Worm (Caenorhabditis elegans) whole organism, L4 larva: ENCODE results near the gene let-716.

Experiments used
- F26F4.8 ChIP-seq: fragments of 200-800 bp; sonication (Bioruptor generic); conservative IDR thresholded peaks from 2 replicates; pipeline ENCODE4 v1.3.6; 2022; ENCODE audit warnings: missing genetic modification characterization, missing compliant biosample characterization
- F49E8.2 ChIP-seq: sonication (generic microtip); optimal IDR thresholded peaks from 2 replicates; lab custom pipeline; 2016; ENCODE audit warnings: missing compliant biosample characterization, mild to moderate bottlenecking, missing genetic modification characterization, borderline replicate concordance
- T20F7.1 ChIP-seq: fragments of 200-800 bp; sonication (Bioruptor generic); optimal IDR thresholded peaks from 2 replicates; lab custom pipeline; 2018; ENCODE audit warnings: mild to moderate bottlenecking, missing genetic modification characterization, missing compliant biosample characterization
- T26A8.4 ChIP-seq: fragments of 200-800 bp; sonication (Bioruptor generic); IDR thresholded peaks from 2 replicates; pipeline ENCODE4 v1.3.6; 2022; ENCODE audit warnings: missing genetic modification characterization, missing compliant biosample characterization
- Y105C5A.15 ChIP-seq: fragments of 200-800 bp; sonication (Bioruptor generic); IDR thresholded peaks from 2 replicates; pipeline ENCODE4 v1.3.6; 2022; ENCODE audit warnings: missing genetic modification characterization, missing compliant biosample characterization
- Y48G9A.11 ChIP-seq: fragments of 200-800 bp; sonication (Bioruptor generic); IDR thresholded peaks from 2 replicates; pipeline ENCODE4 v1.3.6; 2022; ENCODE audit warnings: missing genetic modification reagents, missing genetic modification characterization, missing compliant biosample characterization
- arid-1 ChIP-seq: fragments of 200-800 bp; sonication (Bioruptor generic); conservative IDR thresholded peaks from 2 replicates; pipeline ENCODE4 v1.3.6; 2022; ENCODE audit warnings: missing genetic modification reagents, missing genetic modification characterization, missing compliant biosample characterization
- ceh-20 ChIP-seq: fragments of 200-800 bp; sonication (Bioruptor generic); IDR thresholded peaks from 2 replicates; pipeline ENCODE4 v1.3.6; 2022; ENCODE audit warnings: missing genetic modification reagents, missing genetic modification characterization, missing compliant biosample characterization
- ceh-44 ChIP-seq: fragments of 200-800 bp; sonication (Bioruptor generic); IDR thresholded peaks from 2 replicates; pipeline ENCODE4 v1.3.6; 2022; ENCODE audit warnings: missing genetic modification reagents, missing genetic modification characterization, missing compliant biosample characterization
- ceh-82 ChIP-seq: sonication (generic microtip); optimal IDR thresholded peaks from 2 replicates; lab custom pipeline; 2017; ENCODE audit warnings: missing biosample characterization, missing genetic modification characterization
- ces-1 ChIP-seq: fragments of 150-350 bp; sonication (generic microtip); optimal IDR thresholded peaks from 4 replicates; lab custom pipeline; 2014; ENCODE audit warnings: missing biosample characterization, missing genetic modification reagents, missing genetic modification characterization
- daf-16 ChIP-seq, 3 experiments: sonication (generic microtip); optimal IDR thresholded peaks; 2 replicates each; lab custom pipeline; 2016 to 2017; ENCODE audit warnings: missing genetic modification characterization in 3 of 3, missing genetic modification reagents in 3 of 3, mild to moderate bottlenecking in 2 of 3, missing compliant biosample characterization in 2 of 3, missing biosample characterization in 1 of 3, moderate library complexity in 1 of 3
- dmd-6 ChIP-seq: fragments of 200-800 bp; sonication (Bioruptor generic); IDR thresholded peaks from 2 replicates; pipeline ENCODE4 v1.3.6; 2022; ENCODE audit warnings: missing genetic modification reagents, missing genetic modification characterization, missing compliant biosample characterization
- duxl-1 ChIP-seq: sonication (generic microtip); optimal IDR thresholded peaks from 2 replicates; lab custom pipeline; 2016; ENCODE audit warnings: mild to moderate bottlenecking, missing genetic modification characterization, moderate library complexity, missing compliant biosample characterization; ENCODE audit not compliant: poor library complexity
- dve-1 ChIP-seq: sonication (generic microtip); optimal IDR thresholded peaks from 2 replicates; lab custom pipeline; 2017; ENCODE audit warnings: antibody characterized with exemption, mild to moderate bottlenecking, missing genetic modification characterization, missing compliant biosample characterization; ENCODE audit not compliant: insufficient read depth
- egl-27 ChIP-seq: sonication (generic microtip); optimal IDR thresholded peaks from 3 replicates; lab custom pipeline; 2017; ENCODE audit warnings: missing biosample characterization, missing genetic modification reagents, missing genetic modification characterization
- gei-8 ChIP-seq: fragments of 200-800 bp; sonication (Bioruptor generic); optimal IDR thresholded peaks from 2 replicates; lab custom pipeline; 2018; ENCODE audit warnings: mild to moderate bottlenecking, missing genetic modification characterization, missing compliant biosample characterization
- hlh-30 ChIP-seq: sonication (generic microtip); optimal IDR thresholded peaks from 2 replicates; lab custom pipeline; 2017; ENCODE audit warnings: antibody characterized with exemption, mild to moderate bottlenecking, missing genetic modification characterization, missing compliant biosample characterization; ENCODE audit not compliant: insufficient read depth
- hmg-1.1 ChIP-seq: fragments of 200-800 bp; sonication (Bioruptor generic); IDR thresholded peaks from 2 replicates; pipeline ENCODE4 v1.3.6; 2022; ENCODE audit warnings: missing genetic modification reagents, missing genetic modification characterization, missing compliant biosample characterization
- lim-7 ChIP-seq: fragments of 200-800 bp; sonication (Bioruptor generic); IDR thresholded peaks from 2 replicates; pipeline ENCODE4 v1.3.6; 2022; ENCODE audit warnings: missing genetic modification characterization, missing compliant biosample characterization
- lin-29 ChIP-seq: fragments of 200-800 bp; sonication (Bioruptor generic); IDR thresholded peaks from 2 replicates; pipeline ENCODE4 v1.3.6; 2022; ENCODE audit warnings: missing genetic modification reagents, missing genetic modification characterization, missing compliant biosample characterization
- lin-39 ChIP-seq: fragments of 150-350 bp; optimal IDR thresholded peaks from 2 replicates; lab custom pipeline; 2014; ENCODE audit warnings: missing biosample characterization, missing genetic modification reagents, missing genetic modification characterization
- lir-3 ChIP-seq: sonication (generic microtip); optimal IDR thresholded peaks from 2 replicates; lab custom pipeline; 2016; ENCODE audit warnings: mild to moderate bottlenecking, missing genetic modification characterization, missing compliant biosample characterization
- lsy-2 ChIP-seq, 2 experiments: fragments of 150-350 bp in 1 of 2; sonication (generic microtip) in 1 of 2; optimal IDR thresholded peaks; 2 replicates each; lab custom pipeline; 2014 to 2017; ENCODE audit warnings: missing biosample characterization in 2 of 2, missing genetic modification characterization in 2 of 2
- madf-5 ChIP-seq, 2 experiments: fragments of 200-800 bp; sonication (Bioruptor generic); IDR thresholded peaks; 2 replicates each; pipeline ENCODE4 v1.3.6; 2022; ENCODE audit warnings: missing compliant biosample characterization in 2 of 2, missing genetic modification characterization in 2 of 2
- mdl-1 ChIP-seq, 2 experiments: fragments of 150-350 bp in 1 of 2; sonication (generic microtip) in 1 of 2; optimal IDR thresholded peaks; 2 replicates each; lab custom pipeline; 2014 to 2017; ENCODE audit warnings: missing biosample characterization in 2 of 2, missing genetic modification characterization in 2 of 2
- mdt-29 ChIP-seq: fragments of 200-800 bp; sonication (Bioruptor generic); IDR thresholded peaks from 2 replicates; pipeline ENCODE4 v1.3.6; 2022; ENCODE audit warnings: missing genetic modification reagents, missing genetic modification characterization, missing compliant biosample characterization
- mes-2 ChIP-seq: sonication (generic microtip); optimal IDR thresholded peaks from 2 replicates; lab custom pipeline; 2016; ENCODE audit warnings: missing genotype, mild to moderate bottlenecking, missing genetic modification characterization, missing compliant biosample characterization; ENCODE audit not compliant: poor library complexity, severe bottlenecking
- mxl-2 ChIP-seq: fragments of 200-800 bp; sonication (Bioruptor generic); conservative IDR thresholded peaks from 2 replicates; pipeline ENCODE4 v1.3.6; 2022; ENCODE audit warnings: missing genetic modification reagents, missing genetic modification characterization, missing compliant biosample characterization
- nhr-10 ChIP-seq: fragments of 150-350 bp; optimal IDR thresholded peaks from 2 replicates; lab custom pipeline; 2014; ENCODE audit warnings: missing biosample characterization, missing genetic modification characterization
- nhr-102 ChIP-seq: sonication (generic microtip); optimal IDR thresholded peaks from 2 replicates; lab custom pipeline; 2016; ENCODE audit warnings: mild to moderate bottlenecking, missing genetic modification characterization, moderate library complexity, missing compliant biosample characterization
- nhr-11 ChIP-seq: fragments of 150-350 bp; optimal IDR thresholded peaks from 2 replicates; lab custom pipeline; 2014; ENCODE audit warnings: missing biosample characterization, missing genetic modification characterization
- nhr-111 ChIP-seq: fragments of 200-800 bp; sonication (Bioruptor generic); optimal IDR thresholded peaks from 2 replicates; lab custom pipeline; 2018; ENCODE audit warnings: mild to moderate bottlenecking, missing genetic modification characterization, missing compliant biosample characterization
- nhr-25 ChIP-seq: sonication (generic microtip); optimal IDR thresholded peaks from 2 replicates; lab custom pipeline; 2017; ENCODE audit warnings: missing genetic modification characterization, mild to moderate bottlenecking, missing compliant biosample characterization, antibody characterized with exemption, moderate library complexity, borderline replicate concordance; ENCODE audit not compliant: insufficient read depth
- nhr-28 ChIP-seq: fragments of 150-350 bp; optimal IDR thresholded peaks from 2 replicates; lab custom pipeline; 2014; ENCODE audit warnings: missing biosample characterization, missing genetic modification characterization
- nhr-42 ChIP-seq: fragments of 200-800 bp; sonication (Bioruptor generic); IDR thresholded peaks from 2 replicates; pipeline ENCODE4 v1.3.6; 2022; ENCODE audit warnings: missing genetic modification characterization, missing compliant biosample characterization
- nhr-76 ChIP-seq: fragments of 150-350 bp; optimal IDR thresholded peaks from 2 replicates; lab custom pipeline; 2014; ENCODE audit warnings: missing biosample characterization, missing genetic modification characterization
- nhr-77 ChIP-seq: fragments of 150-350 bp; optimal IDR thresholded peaks from 2 replicates; lab custom pipeline; 2014; ENCODE audit warnings: missing biosample characterization, missing genetic modification characterization
- php-3 ChIP-seq: fragments of 200-800 bp; sonication (Bioruptor generic); IDR thresholded peaks from 2 replicates; pipeline ENCODE4 v1.3.6; 2022; ENCODE audit warnings: missing genetic modification reagents, missing genetic modification characterization, missing compliant biosample characterization
- pqm-1 ChIP-seq: sonication (generic microtip); optimal IDR thresholded peaks from 2 replicates; lab custom pipeline; 2017; ENCODE audit warnings: missing biosample characterization, missing genetic modification characterization
- sdz-12 ChIP-seq: fragments of 200-800 bp; sonication (Bioruptor generic); optimal IDR thresholded peaks from 2 replicates; lab custom pipeline; 2018; ENCODE audit warnings: mild to moderate bottlenecking, missing genetic modification characterization, missing compliant biosample characterization
- set-16 ChIP-seq: fragments of 200-800 bp; sonication (Bioruptor generic); IDR thresholded peaks from 2 replicates; pipeline ENCODE4 v1.3.6; 2022; ENCODE audit warnings: missing genetic modification reagents, missing genetic modification characterization, missing compliant biosample characterization
- snpc-1.2 ChIP-seq: fragments of 200-800 bp; sonication (Bioruptor generic); IDR thresholded peaks from 2 replicates; pipeline ENCODE4 v1.3.6; 2022; ENCODE audit warnings: missing genetic modification reagents, missing genetic modification characterization, missing compliant biosample characterization
- tra-1 ChIP-seq: fragments of 200-800 bp; sonication (Bioruptor generic); IDR thresholded peaks from 2 replicates; pipeline ENCODE4 v1.3.6; 2022; ENCODE audit warnings: missing genetic modification reagents, missing genetic modification characterization, missing compliant biosample characterization
- zag-1 ChIP-seq: fragments of 150-350 bp; optimal IDR thresholded peaks from 2 replicates; lab custom pipeline; 2014; ENCODE audit warnings: missing biosample characterization, missing genetic modification characterization
- zfp-2 ChIP-seq: sonication (generic microtip); optimal IDR thresholded peaks from 2 replicates; lab custom pipeline; 2016; ENCODE audit warnings: mild to moderate bottlenecking, missing genetic modification characterization, missing compliant biosample characterization
- zfp-3 ChIP-seq: fragments of 200-800 bp; sonication (Bioruptor generic); conservative IDR thresholded peaks from 2 replicates; pipeline ENCODE4 v1.3.6; 2022; ENCODE audit warnings: missing genetic modification reagents, missing genetic modification characterization, missing compliant biosample characterization
- zip-11 ChIP-seq: fragments of 200-800 bp; sonication (Bioruptor generic); IDR thresholded peaks from 2 replicates; pipeline ENCODE4 v1.3.6; 2022; ENCODE audit warnings: missing genetic modification characterization, missing compliant biosample characterization
- zip-2 ChIP-seq: fragments of 150-350 bp; optimal IDR thresholded peaks from 2 replicates; lab custom pipeline; 2014; ENCODE audit warnings: missing biosample characterization, missing genetic modification characterization
- ztf-7 ChIP-seq: fragments of 150-350 bp; optimal IDR thresholded peaks from 2 replicates; lab custom pipeline; 2014; ENCODE audit warnings: missing biosample characterization, missing genetic modification characterization

Gene let-716

DNA sequence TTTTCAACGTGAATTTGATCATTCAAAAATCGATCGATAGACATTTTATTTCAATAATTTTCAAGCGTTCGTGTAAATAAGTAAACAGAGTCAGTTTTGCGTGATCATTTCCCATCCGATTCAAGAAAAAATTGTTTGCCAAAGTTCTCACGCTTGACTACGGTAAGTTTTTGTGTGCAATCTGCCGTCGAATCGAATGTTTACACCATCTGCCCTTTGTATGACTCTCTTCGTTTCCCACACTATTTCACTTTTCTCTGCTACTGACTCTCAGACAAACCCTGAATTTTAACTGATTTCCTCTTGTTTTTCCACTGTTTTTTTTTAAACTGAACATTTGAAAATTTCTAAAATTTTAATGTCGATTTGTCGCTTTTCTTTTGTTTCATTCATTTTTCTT is 38.6 kb upstream of the let-716 start (continued):
- TF ChIP-seq duxl-1 (tag; lab: Kevin White, UChicago) (no peak), nhr-111 (GFP tag; lab: Kevin White, UChicago) (no peak), zip-11 (GFP tag; lab: Robert Waterston, UW) (no peak), nhr-102 (tag; lab: Kevin White, UChicago) (no peak), Y105C5A.15 (GFP tag; lab: Robert Waterston, UW) (no peak), lsy-2 (tag; optimal IDR thresholded peaks at IDR 0.05; lab: Kevin White, UChicago) (peak; percentile 93 to 98), pqm-1 (tag; lab: Kevin White, UChicago) (no peak), nhr-76 (tag; lab: Kevin White, UChicago) (no peak), F49E8.2 (tag; lab: Kevin White, UChicago) (peak; percentile 61), sdz-12 (GFP tag; lab: Kevin White, UChicago) (no peak), mxl-2 (no peak), zfp-3 (no peak), zag-1 (no peak), nhr-25 (tag; lab: Kevin White, UChicago) (peak; percentile 71), ceh-82 (tag; lab: Kevin White, UChicago) (no peak), madf-5 (GFP tag; IDR thresholded peaks at IDR 0.05; lab: Robert Waterston, UW) (no peak), F26F4.8 (GFP tag; lab: Robert Waterston, UW) (no peak), ces-1 (GFP tag; lab: Kevin White, UChicago) (no peak), daf-16 (GFP tag; optimal IDR thresholded peaks at IDR 0.05; lab: Kevin White, UChicago) (peak in 1 of 2 experiments; percentile 66), daf-16 (tag; optimal IDR thresholded peaks at IDR 0.05; lab: Kevin White, UChicago) (peak; percentile 64), ceh-44 (GFP tag; lab: Robert Waterston, UW) (no peak), php-3 (GFP tag; lab: Robert Waterston, UW) (no peak), dve-1 (tag; lab: Kevin White, UChicago) (peak; percentile 59), gei-8 (GFP tag; lab: Kevin White, UChicago) (no peak), mdt-29 (GFP tag; lab: Robert Waterston, UW) (peak; percentile 58; the same call in 1 of the 2 replicates), egl-27 (no peak), hlh-30 (tag; lab: Kevin White, UChicago) (peak; percentile 71), nhr-77 (tag; lab: Kevin White, UChicago) (peak; percentile 60), zfp-2 (tag; lab: Kevin White, UChicago) (no peak), nhr-42 (GFP tag; lab: Robert Waterston, UW) (0 out of 2 replicates have a peak, but pooled peaks have one; percentile 33), lin-29 (GFP tag; lab: Robert Waterston, UW) (no peak), set-16 (GFP tag; lab: Robert Waterston, UW) (no peak), lim-7 (GFP tag; lab: Robert Waterston, UW) (0 out of 2 replicates have a peak, but pooled peaks have one; percentile 51), dmd-6 (peak; percentile 69), hmg-1.1 (peak; percentile 81), T26A8.4 (GFP tag; lab: Robert Waterston, UW) (peak; percentile 66), lin-39 (tag; lab: Kevin White, UChicago) (no peak), lir-3 (tag; lab: Kevin White, UChicago) (no peak), zip-2 (no peak), T20F7.1 (peak; percentile 55), tra-1 (no peak), mes-2 (peak; percentile 87), Y48G9A.11 (0 out of 2 replicates have a peak, but pooled peaks have one; percentile 37), nhr-28 (peak; percentile 50), nhr-11 (tag; lab: Kevin White, UChicago) (peak; percentile 78), ztf-7 (peak; percentile 37), ceh-20 (GFP tag; lab: Robert Waterston, UW) (0 out of 2 replicates have a peak, but pooled peaks have one; percentile 33), nhr-10 (peak; percentile 38), snpc-1.2 (GFP tag; lab: Robert Waterston, UW) (no peak), arid-1 (GFP tag; lab: Robert Waterston, UW) (0 out of 2 replicates have a peak, but pooled peaks have one; percentile 39), mdl-1 (tag; optimal IDR thresholded peaks at IDR 0.05; lab: Kevin White, UChicago) (peak in 1 of 2 experiments; percentile 78)
